Worm (Caenorhabditis elegans): ENCODE measurements around the gene cgh-1.

DNA sequence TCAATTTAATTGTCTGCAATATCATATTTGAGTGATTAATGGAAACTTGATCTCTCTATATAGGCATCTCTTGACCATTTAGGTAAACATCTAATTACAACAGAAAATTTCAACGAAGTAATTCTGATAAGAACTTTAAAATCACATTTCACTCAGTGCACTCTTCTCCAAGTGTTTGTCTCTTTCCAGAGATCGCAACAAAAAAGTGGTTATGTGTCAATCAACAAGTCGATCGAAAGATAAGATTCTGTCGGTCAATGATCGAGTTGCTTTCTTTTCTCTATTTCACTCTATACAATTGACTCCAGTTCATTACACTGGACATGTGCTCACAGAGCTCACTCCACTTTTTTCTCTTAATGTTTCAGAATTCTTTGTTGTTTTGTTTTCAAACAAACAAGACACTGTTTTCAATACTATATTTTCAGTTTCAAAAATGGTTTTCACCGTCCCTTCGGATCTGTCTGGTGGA, 43.9 kb downstream of the cgh-1 start, which contains the start of gene alh-12:
- TF ChIP-seq nhr-237 (tag; optimal IDR thresholded peaks at IDR 0.05) (no peak), ztf-4 (tag; optimal IDR thresholded peaks at IDR 0.05) (no peak), egl-27 (tag; optimal IDR thresholded peaks at IDR 0.05) (no peak), elt-3 (tag; optimal IDR thresholded peaks at IDR 0.05) (no peak)
